Worm (Caenorhabditis elegans) whole organism, young adult: ENCODE measurements around the gene F08G2.4.

Experiments
- F37B4.10 ChIP-seq: fragments of 200-800 bp; sonication (Bioruptor generic); IDR thresholded peaks from 2 replicates; pipeline ENCODE4 v1.3.6; 2022; ENCODE audit warnings: missing genetic modification characterization, missing compliant biosample characterization
- ama-1 ChIP-seq, 3 experiments: fragments of 150-350 bp in 1 of 3; sonication (generic microtip) in 2 of 3; optimal IDR thresholded peaks; 2 replicates each; lab custom pipeline; 2014 to 2018; ENCODE audit warnings: missing biosample characterization in 2 of 3, missing genetic modification characterization in 2 of 3, missing genetic modification reagents in 2 of 3
- nhr-90 ChIP-seq: sonication (generic microtip); optimal IDR thresholded peaks from 2 replicates; lab custom pipeline; 2016; ENCODE audit warnings: missing genotype, mild to moderate bottlenecking, missing genetic modification characterization, missing compliant biosample characterization
- pha-4 ChIP-seq: fragments of 150-350 bp; sonication (generic microtip); optimal IDR thresholded peaks from 2 replicates; lab custom pipeline; 2014; ENCODE audit warnings: missing biosample characterization, missing genetic modification reagents, missing genetic modification characterization
- snpc-4 ChIP-seq, 5 experiments: fragments of 150-350 bp in 1 of 5; sonication (generic microtip) in 4 of 5; optimal IDR thresholded peaks; 2 replicates each; lab custom pipeline; 2014 to 2018; ENCODE audit warnings: missing genetic modification characterization in 5 of 5, missing biosample characterization in 3 of 5, antibody characterized with exemption in 2 of 5, mild to moderate bottlenecking in 2 of 5, missing compliant biosample characterization in 2 of 5, missing genotype in 2 of 5, moderate library complexity in 2 of 5, missing genetic modification reagents in 1 of 5

DNA sequence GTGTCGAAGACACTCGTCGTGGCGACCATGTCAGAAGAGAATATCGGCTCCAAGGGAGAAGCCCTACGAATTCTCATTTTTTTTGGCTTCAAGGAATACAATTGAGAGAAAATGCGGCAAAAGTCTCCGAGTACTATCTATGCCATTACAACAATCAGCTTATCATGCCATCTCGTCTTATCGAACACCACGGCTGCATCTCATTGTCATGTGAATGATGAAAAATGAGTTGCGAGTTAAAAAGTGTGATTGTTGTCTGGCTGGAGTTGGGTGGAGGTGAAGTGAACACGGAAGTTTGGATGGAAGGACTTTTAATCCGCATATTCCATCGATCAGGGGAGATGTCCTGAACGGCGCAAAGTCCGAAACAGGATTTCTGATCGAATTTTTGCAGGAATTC lies 30.5 kb downstream of the F08G2.4 start:
- TF ChIP-seq snpc-4 (GFP tag; optimal IDR thresholded peaks at IDR 0.05; lab: Kevin White, UChicago) (no peak), snpc-4 (tag; optimal IDR thresholded peaks at IDR 0.05; lab: Kevin White, UChicago) (no peak), ama-1 (optimal IDR thresholded peaks at IDR 0.05; lab: Kevin White, UChicago) (no peak), ama-1 (GFP tag; optimal IDR thresholded peaks at IDR 0.05; lab: Kevin White, UChicago) (no peak), pha-4 (tag; lab: Kevin White, UChicago) (no peak), nhr-90 (tag; lab: Kevin White, UChicago) (no peak), F37B4.10 (no peak)
